Worm (Caenorhabditis elegans): Measurements from ENCODE around the gene C35D10.3.

C35D10.3 gene

ce11 chrIII:4859039-4859438 lies 9.7 kb upstream of the C35D10.3 start, which contains the start of gene C35D10.6:
Gene C35D10.6, plus strand, starts transcription at chrIII:4859339.
- TF ChIP-seq aly-2 (tag; optimal IDR thresholded peaks at IDR 0.05) = no peak
- no peak for TF ChIP-seq pqm-1 (tag; optimal IDR thresholded peaks at IDR 0.05)
- TF ChIP-seq zip-2 (tag; optimal IDR thresholded peaks at IDR 0.05) = no peak
- no peak for TF ChIP-seq lir-3 (tag; optimal IDR thresholded peaks at IDR 0.05)
- no peak for TF ChIP-seq ZK546.5 (tag; optimal IDR thresholded peaks at IDR 0.05)
- TF ChIP-seq nhr-25 (tag; optimal IDR thresholded peaks at IDR 0.05; ENCODE audit: borderline replicate concordance, insufficient read depth) = no peak
- no peak for TF ChIP-seq nhr-6 (tag; optimal IDR thresholded peaks at IDR 0.05)
- no peak for TF ChIP-seq hif-1 (tag; optimal IDR thresholded peaks at IDR 0.05)
- no peak for TF ChIP-seq zip-11 (GFP tag; IDR thresholded peaks at IDR 0.05)
- TF ChIP-seq nhr-76 (tag; optimal IDR thresholded peaks at IDR 0.05) = no peak
- TF ChIP-seq F44E2.7 (GFP tag; IDR thresholded peaks at IDR 0.05) = no peak
- TF ChIP-seq pha-4 (GFP tag; IDR thresholded peaks at IDR 0.05) = no peak
- TF ChIP-seq pha-4 (tag; optimal IDR thresholded peaks at IDR 0.05) = no peak
- TF ChIP-seq mxl-3 (GFP tag; optimal IDR thresholded peaks at IDR 0.05) = no peak
- TF ChIP-seq nhr-28 (tag; optimal IDR thresholded peaks at IDR 0.05) = no peak
- TF ChIP-seq lin-38 (GFP tag; IDR thresholded peaks at IDR 0.05) = no peak
- no peak for TF ChIP-seq nhr-48 (tag; optimal IDR thresholded peaks at IDR 0.05)
- no peak for TF ChIP-seq dmd-8 (GFP tag; IDR thresholded peaks at IDR 0.05)
- no peak for TF ChIP-seq ama-1 (optimal IDR thresholded peaks at IDR 0.05)

ce11 chrIII:4861744-4862401 lies 6.8 kb upstream of the C35D10.3 start, which contains the start of the genes C35D10.10 and C35D10.5:
Gene C35D10.10, minus strand, starts transcription at chrIII:4861794.
Gene C35D10.5, plus strand, starts transcription at chrIII:4862351.
- no peak for TF ChIP-seq daf-12 (tag; optimal IDR thresholded peaks at IDR 0.05)
- peak; percentile 55 for TF ChIP-seq mes-2 (tag; optimal IDR thresholded peaks at IDR 0.05; ENCODE audit: poor library complexity, severe bottlenecking)
- TF ChIP-seq unc-130 (GFP tag; optimal IDR thresholded peaks at IDR 0.05) = peak; percentile 50
- TF ChIP-seq hif-1 (tag; optimal IDR thresholded peaks at IDR 0.05) = peak in 1 of 2 experiments; percentile 50

ce11 chrIII:4863127-4863526 lies 5.6 kb upstream of the C35D10.3 start, which contains the start of gene coq-8:
Gene coq-8, plus strand, starts transcription at chrIII:4863427.
- TF ChIP-seq mep-1 (tag; optimal IDR thresholded peaks at IDR 0.05) = no peak
- TF ChIP-seq snpc-1.2 (GFP tag; IDR thresholded peaks at IDR 0.05) = no peak
- no peak for TF ChIP-seq nhr-25 (tag; optimal IDR thresholded peaks at IDR 0.05; ENCODE audit: borderline replicate concordance, insufficient read depth)
- TF ChIP-seq zfp-3 (GFP tag; conservative IDR thresholded peaks at IDR 0.05) = no peak
- TF ChIP-seq ceh-32 (tag; optimal IDR thresholded peaks at IDR 0.05; ENCODE audit: poor library complexity) = no peak
- TF ChIP-seq hlh-30 (tag; optimal IDR thresholded peaks at IDR 0.05; ENCODE audit: insufficient read depth) = no peak
- TF ChIP-seq lin-15B (tag; optimal IDR thresholded peaks at IDR 0.05) = no peak
- no peak for TF ChIP-seq madf-5 (GFP tag; IDR thresholded peaks at IDR 0.05)
- no peak for TF ChIP-seq nhr-10 (tag; optimal IDR thresholded peaks at IDR 0.05)
- TF ChIP-seq aha-1 (tag) = no peak
- TF ChIP-seq ceh-20 (GFP tag; IDR thresholded peaks at IDR 0.05) = no peak
- TF ChIP-seq F26F4.8 (GFP tag; conservative IDR thresholded peaks at IDR 0.05) = no peak
- no peak for TF ChIP-seq daf-19 (GFP tag; conservative IDR thresholded peaks at IDR 0.05)
- no peak for TF ChIP-seq mxl-2 (GFP tag; conservative IDR thresholded peaks at IDR 0.05)
- TF ChIP-seq saeg-2 (GFP tag; IDR thresholded peaks at IDR 0.05) = no peak
- TF ChIP-seq lin-1 (GFP tag; IDR thresholded peaks at IDR 0.05) = no peak
- no peak for TF ChIP-seq dmd-8 (GFP tag; IDR thresholded peaks at IDR 0.05)
- TF ChIP-seq fos-1 (tag; optimal IDR thresholded peaks at IDR 0.05) = no peak
- no peak for TF ChIP-seq pha-4 (GFP tag; IDR thresholded peaks at IDR 0.05)
- TF ChIP-seq pha-4 (tag; optimal IDR thresholded peaks at IDR 0.05) = no peak
- no peak for TF ChIP-seq duxl-1 (tag; optimal IDR thresholded peaks at IDR 0.05; ENCODE audit: poor library complexity)
